Worm (Caenorhabditis elegans) whole organism, L1 larva: ENCODE measurements around the gene F53F4.11.
A peak's percentile ranks its signal among the peaks of the same experiment; 100 is the strongest.

Experiments
- C04F5.9 ChIP-seq: sonication (generic microtip); optimal IDR thresholded peaks from 2 replicates; lab custom pipeline; 2016; ENCODE audit warnings: missing genetic modification characterization, missing compliant biosample characterization
- C16A3.4 ChIP-seq: fragments of 150-350 bp; optimal IDR thresholded peaks from 2 replicates; lab custom pipeline; 2014; ENCODE audit warnings: missing biosample characterization, missing genetic modification characterization
- C34B4.2 ChIP-seq: sonication (generic microtip); optimal IDR thresholded peaks from 2 replicates; lab custom pipeline; 2017; ENCODE audit warnings: mild to moderate bottlenecking, missing genetic modification characterization, missing compliant biosample characterization
- aha-1 ChIP-seq: fragments of 150-350 bp; optimal IDR thresholded peaks from 2 replicates; lab custom pipeline; 2014; ENCODE audit warnings: missing biosample characterization, missing genetic modification characterization
- aly-2 ChIP-seq: fragments of 150-350 bp; optimal IDR thresholded peaks from 2 replicates; lab custom pipeline; 2014; ENCODE audit warnings: missing biosample characterization, missing genetic modification characterization
- ceh-63 ChIP-seq: fragments of 200-800 bp; sonication (Bioruptor generic); optimal IDR thresholded peaks from 2 replicates; lab custom pipeline; 2018; ENCODE audit warnings: mild to moderate bottlenecking, missing genetic modification characterization, missing compliant biosample characterization
- ceh-82 ChIP-seq, 3 experiments: fragments of 150-350 bp in 1 of 3; sonication (generic microtip) in 2 of 3; optimal IDR thresholded peaks; 2 replicates each; lab custom pipeline; 2014 to 2017; ENCODE audit warnings: missing biosample characterization in 3 of 3, missing genetic modification characterization in 3 of 3
- ces-1 ChIP-seq: fragments of 150-350 bp; optimal IDR thresholded peaks from 2 replicates; lab custom pipeline; 2014; ENCODE audit warnings: missing biosample characterization, missing genetic modification reagents, missing genetic modification characterization
- dsc-1 ChIP-seq: sonication (generic microtip); optimal IDR thresholded peaks from 2 replicates; lab custom pipeline; 2016; ENCODE audit warnings: mild to moderate bottlenecking, missing genetic modification characterization, missing compliant biosample characterization
- egl-13 ChIP-seq: sonication (generic microtip); optimal IDR thresholded peaks from 2 replicates; lab custom pipeline; 2016; ENCODE audit warnings: missing genotype, missing genetic modification reagents, missing genetic modification characterization, missing compliant biosample characterization
- elt-2 ChIP-seq: sonication (generic microtip); optimal IDR thresholded peaks from 2 replicates; lab custom pipeline; 2016; ENCODE audit warnings: missing genetic modification characterization, mild to moderate bottlenecking, inconsistent platforms, missing compliant biosample characterization, missing genetic modification reagents
- fkh-4 ChIP-seq: sonication (generic microtip); optimal IDR thresholded peaks from 2 replicates; lab custom pipeline; 2016; ENCODE audit warnings: missing compliant biosample characterization, missing genetic modification characterization, borderline replicate concordance
- hlh-4 ChIP-seq: sonication (generic microtip); optimal IDR thresholded peaks from 2 replicates; lab custom pipeline; 2016; ENCODE audit warnings: mild to moderate bottlenecking, missing genetic modification characterization, missing compliant biosample characterization
- hpl-2 ChIP-seq: fragments of 150-350 bp; optimal IDR thresholded peaks from 2 replicates; lab custom pipeline; 2014; ENCODE audit warnings: missing biosample characterization, missing genetic modification reagents, missing genetic modification characterization
- isw-1 ChIP-seq: fragments of 200-800 bp; sonication (Bioruptor generic); IDR thresholded peaks from 2 replicates; pipeline ENCODE4 v1.3.6; 2022; ENCODE audit warnings: missing genetic modification characterization, missing compliant biosample characterization
- jun-1 ChIP-seq: fragments of 150-350 bp; optimal IDR thresholded peaks from 2 replicates; lab custom pipeline; 2014; ENCODE audit warnings: missing biosample characterization, missing genetic modification reagents, missing genetic modification characterization
- lin-13 ChIP-seq: fragments of 150-350 bp; optimal IDR thresholded peaks from 2 replicates; lab custom pipeline; 2014; ENCODE audit warnings: missing biosample characterization, missing genetic modification reagents, missing genetic modification characterization
- lin-35 ChIP-seq, 2 experiments: fragments of 150-350 bp; optimal IDR thresholded peaks; 2 replicates each; lab custom pipeline; 2014; ENCODE audit warnings: missing biosample characterization in 2 of 2, missing genetic modification characterization in 2 of 2, missing genetic modification reagents in 2 of 2
- lin-39 ChIP-seq: fragments of 150-350 bp; optimal IDR thresholded peaks from 2 replicates; lab custom pipeline; 2014; ENCODE audit warnings: missing biosample characterization, missing genetic modification reagents, missing genetic modification characterization
- lsy-2 ChIP-seq, 2 experiments: fragments of 150-350 bp; optimal IDR thresholded peaks; 2 replicates each; lab custom pipeline; 2014; ENCODE audit warnings: missing biosample characterization in 2 of 2, missing genetic modification characterization in 2 of 2
- mef-2 ChIP-seq: fragments of 150-350 bp; optimal IDR thresholded peaks from 2 replicates; lab custom pipeline; 2014; ENCODE audit warnings: missing biosample characterization, missing genetic modification characterization
- nhr-19 ChIP-seq: fragments of 200-800 bp; sonication (Bioruptor generic); conservative IDR thresholded peaks from 2 replicates; pipeline ENCODE4 v1.3.6; 2022; ENCODE audit warnings: missing genetic modification characterization, missing compliant biosample characterization
- nhr-237 ChIP-seq: fragments of 150-350 bp; optimal IDR thresholded peaks from 2 replicates; lab custom pipeline; 2014; ENCODE audit warnings: missing biosample characterization, missing genetic modification characterization
- nhr-28 ChIP-seq: fragments of 150-350 bp; optimal IDR thresholded peaks from 2 replicates; lab custom pipeline; 2014; ENCODE audit warnings: missing biosample characterization, missing genetic modification characterization
- nhr-47 ChIP-seq: sonication (generic microtip); optimal IDR thresholded peaks from 2 replicates; lab custom pipeline; 2016; ENCODE audit warnings: mild to moderate bottlenecking, missing genetic modification characterization, moderate library complexity, missing compliant biosample characterization
- nhr-71 ChIP-seq: sonication (generic microtip); optimal IDR thresholded peaks from 2 replicates; lab custom pipeline; 2016; ENCODE audit warnings: mild to moderate bottlenecking, missing genetic modification characterization, moderate library complexity, missing compliant biosample characterization
- nhr-76 ChIP-seq: sonication (generic microtip); optimal IDR thresholded peaks from 2 replicates; lab custom pipeline; 2017; ENCODE audit warnings: missing biosample characterization, missing genetic modification characterization
- pqm-1 ChIP-seq: sonication (generic microtip); optimal IDR thresholded peaks from 3 replicates; lab custom pipeline; 2017; ENCODE audit warnings: missing biosample characterization, missing genetic modification characterization
- snu-23 ChIP-seq: sonication (generic microtip); optimal IDR thresholded peaks from 2 replicates; lab custom pipeline; 2016; ENCODE audit warnings: missing genetic modification characterization, missing compliant biosample characterization
- sox-4 ChIP-seq: sonication (generic microtip); optimal IDR thresholded peaks from 2 replicates; lab custom pipeline; 2016; ENCODE audit warnings: missing genetic modification characterization, missing compliant biosample characterization
- unc-86 ChIP-seq: sonication (generic microtip); optimal IDR thresholded peaks from 2 replicates; lab custom pipeline; 2016; ENCODE audit warnings: missing genetic modification characterization, missing compliant biosample characterization
- vab-15 ChIP-seq: sonication (generic microtip); optimal IDR thresholded peaks from 2 replicates; lab custom pipeline; 2017; ENCODE audit warnings: missing genotype, mild to moderate bottlenecking, missing genetic modification characterization, missing compliant biosample characterization
- zip-4 ChIP-seq: fragments of 200-800 bp; sonication (Bioruptor generic); optimal IDR thresholded peaks from 2 replicates; lab custom pipeline; 2018; ENCODE audit warnings: mild to moderate bottlenecking, missing genetic modification characterization, moderate library complexity, missing compliant biosample characterization
- ztf-4 ChIP-seq: fragments of 150-350 bp; optimal IDR thresholded peaks from 2 replicates; lab custom pipeline; 2014; ENCODE audit warnings: missing biosample characterization, missing genetic modification characterization

F53F4.11 gene

ce11 chrV:13580696-13581095 is 43.6 kb downstream of the F53F4.11 start, which contains the start of gene C50B8.5:
Gene C50B8.5 (plus strand): TSS chrV:13580968.
- TF ChIP-seq isw-1 (GFP tag; lab: Robert Waterston, UW): no peak
- TF ChIP-seq ces-1: no peak
- TF ChIP-seq elt-2: peak; percentile 42

- TF ChIP-seq elt-2 (peak; percentile 39), nhr-76 (tag; lab: Kevin White, UChicago) (no peak), nhr-47 (tag; lab: Kevin White, UChicago) (no peak), dsc-1 (tag; lab: Kevin White, UChicago) (no peak), ceh-63 (no peak), C34B4.2 (no peak), zip-4 (no peak)
These were observed 45.7 kb downstream of the F53F4.11 start, which contains the start of gene C50B8.6 for ce11 chrV:13578637-13579036. Gene C50B8.6 (plus strand): TSS chrV:13578972.

- TF ChIP-seq aha-1 (tag; lab: Kevin White, UChicago) (no peak), ceh-63 (no peak), mef-2 (tag; lab: Kevin White, UChicago) (no peak)
These were observed 46.9 kb downstream of the F53F4.11 start for ce11 chrV:13577463-13577862.

ce11 chrV:13576828-13577227 is 47.5 kb downstream of the F53F4.11 start:
- TF ChIP-seq nhr-71 (tag; lab: Kevin White, UChicago) (no peak), vab-15 (tag; lab: Kevin White, UChicago) (no peak), ztf-4 (tag; lab: Kevin White, UChicago) (no peak), elt-2 (peak; percentile 62), lin-35 (GFP tag; optimal IDR thresholded peaks at IDR 0.05; lab: Kevin White, UChicago) (peak in 1 of 2 experiments; percentile 43), zip-4 (no peak), nhr-19 (no peak), sox-4 (tag; lab: Kevin White, UChicago) (no peak), egl-13 (tag; lab: Kevin White, UChicago) (no peak), fkh-4 (tag; lab: Kevin White, UChicago) (no peak), unc-86 (no peak), hpl-2 (no peak), jun-1 (tag; lab: Kevin White, UChicago) (peak; percentile 3), C16A3.4 (tag; lab: Kevin White, UChicago) (no peak), nhr-237 (tag; lab: Kevin White, UChicago) (no peak), ceh-82 (tag; optimal IDR thresholded peaks at IDR 0.05; lab: Kevin White, UChicago) (no peak), hlh-4 (tag; lab: Kevin White, UChicago) (no peak), pqm-1 (tag; lab: Kevin White, UChicago) (peak; percentile 66)
- TF ChIP-seq, all 84 proteins: peak for 4

ce11 chrV:13575866-13576265 is 48.5 kb downstream of the F53F4.11 start:
- TF ChIP-seq isw-1 (GFP tag; lab: Robert Waterston, UW) (no peak), ceh-82 (tag; optimal IDR thresholded peaks at IDR 0.05; lab: Kevin White, UChicago) (no peak), nhr-28 (tag; lab: Kevin White, UChicago) (no peak), lin-13 (GFP tag; lab: Kevin White, UChicago) (no peak), aly-2 (tag; lab: Kevin White, UChicago) (no peak), C04F5.9 (tag; lab: Kevin White, UChicago) (no peak), snu-23 (GFP tag; lab: Kevin White, UChicago) (no peak), lin-39 (tag; lab: Kevin White, UChicago) (no peak), lsy-2 (tag; optimal IDR thresholded peaks at IDR 0.05; lab: Kevin White, UChicago) (no peak), lin-35 (GFP tag; optimal IDR thresholded peaks at IDR 0.05; lab: Kevin White, UChicago) (no peak)
